Fruit fly (Drosophila melanogaster) whole organism, embryonic: ENCODE measurements around the gene CG10317.

Source experiments
- Bdp1 ChIP-seq: fragments of 200-800 bp; sonication (Bioruptor generic); optimal IDR thresholded peaks from 3 replicates; lab custom pipeline; 2016; ENCODE audit warnings: missing biosample characterization, missing genetic modification characterization
- C15 ChIP-seq: fragments of 200-800 bp; sonication (Bioruptor generic); IDR thresholded peaks from 3 replicates; pipeline ENCODE4 v1.3.6; 2022; ENCODE audit warnings: missing biosample characterization, missing genetic modification characterization
- CG10462 ChIP-seq: fragments of 200-800 bp; sonication (Bioruptor generic); optimal IDR thresholded peaks from 2 replicates; lab custom pipeline; 2016; ENCODE audit warnings: missing biosample characterization, missing genetic modification characterization
- CG12071 ChIP-seq: fragments of 200-800 bp; sonication (Bioruptor generic); optimal IDR thresholded peaks from 3 replicates; lab custom pipeline; 2018; ENCODE audit warnings: missing biosample characterization, mild to moderate bottlenecking, missing genetic modification characterization
- CG12299 ChIP-seq: fragments of 200-800 bp; sonication (Bioruptor generic); optimal IDR thresholded peaks from 2 replicates; lab custom pipeline; 2018; ENCODE audit warnings: missing biosample characterization, mild to moderate bottlenecking, missing genetic modification characterization
- CG14441 ChIP-seq: fragments of 200-800 bp; sonication (Bioruptor generic); IDR thresholded peaks from 2 replicates; pipeline ENCODE4 v1.3.6; 2022; ENCODE audit warnings: missing biosample characterization, missing genetic modification characterization
- CG15696 ChIP-seq: fragments of 200-800 bp; sonication (Bioruptor generic); optimal IDR thresholded peaks from 2 replicates; lab custom pipeline; 2019; ENCODE audit warnings: missing biosample characterization, mild to moderate bottlenecking, missing genetic modification characterization, moderate library complexity
- CG16815 ChIP-seq: fragments of 200-800 bp; sonication (Bioruptor generic); optimal IDR thresholded peaks from 3 replicates; lab custom pipeline; 2017; ENCODE audit warnings: missing biosample characterization, mild to moderate bottlenecking, missing genetic modification characterization
- CG18262 ChIP-seq: fragments of 200-800 bp; optimal IDR thresholded peaks from 3 replicates; lab custom pipeline; 2019; ENCODE audit warnings: missing biosample characterization, mild to moderate bottlenecking, missing genetic modification characterization, moderate library complexity
- CG18599 ChIP-seq: fragments of 200-800 bp; sonication (Bioruptor generic); optimal IDR thresholded peaks from 3 replicates; lab custom pipeline; 2017; ENCODE audit warnings: missing biosample characterization, missing genetic modification characterization, mild to moderate bottlenecking, moderate library complexity, missing genetic modification reagents
- CG3995 ChIP-seq: fragments of 200-800 bp; sonication (Bioruptor generic); optimal IDR thresholded peaks from 3 replicates; lab custom pipeline; 2016; ENCODE audit warnings: missing biosample characterization, missing genetic modification characterization
- CG4730 ChIP-seq: fragments of 200-800 bp; sonication (Bioruptor generic); IDR thresholded peaks from 2 replicates; pipeline ENCODE4 v1.3.6; 2022; ENCODE audit warnings: missing biosample characterization, missing genetic modification characterization
- CG6272 ChIP-seq: fragments of 200-800 bp; sonication (Bioruptor generic); IDR thresholded peaks from 2 replicates; pipeline ENCODE4 v1.3.6; 2022; ENCODE audit warnings: missing biosample characterization, missing genetic modification characterization
- CG7928 ChIP-seq: fragments of 200-800 bp; sonication (Bioruptor generic); optimal IDR thresholded peaks from 2 replicates; lab custom pipeline; 2017; ENCODE audit warnings: missing biosample characterization, mild to moderate bottlenecking, missing genetic modification characterization
- CG8478 ChIP-seq: fragments of >200 bp; optimal IDR thresholded peaks from 2 replicates; lab custom pipeline; 2018
- CG8944 ChIP-seq: fragments of 200-800 bp; sonication (Bioruptor generic); optimal IDR thresholded peaks from 3 replicates; lab custom pipeline; 2016; ENCODE audit warnings: missing biosample characterization, missing genetic modification characterization
- CG9437 ChIP-seq: fragments of 200-800 bp; sonication (Bioruptor generic); optimal IDR thresholded peaks from 2 replicates; lab custom pipeline; 2018; ENCODE audit warnings: missing biosample characterization, mild to moderate bottlenecking, missing genetic modification characterization
- CG9797 ChIP-seq: fragments of 200-800 bp; sonication (Bioruptor generic); optimal IDR thresholded peaks from 3 replicates; lab custom pipeline; 2018; ENCODE audit warnings: missing biosample characterization, mild to moderate bottlenecking, missing genetic modification characterization
- CG9876 ChIP-seq: fragments of 200-800 bp; sonication (Bioruptor generic); optimal IDR thresholded peaks from 2 replicates; lab custom pipeline; 2016; ENCODE audit warnings: missing biosample characterization, missing genetic modification characterization
- CHES-1-like ChIP-seq: fragments of 200-800 bp; sonication (Bioruptor generic); optimal IDR thresholded peaks from 2 replicates; lab custom pipeline; 2016; ENCODE audit warnings: missing biosample characterization, missing genetic modification characterization
- Deaf1 ChIP-seq: fragments of 200-800 bp; optimal IDR thresholded peaks from 3 replicates; lab custom pipeline; 2019; ENCODE audit warnings: missing biosample characterization, mild to moderate bottlenecking, missing genetic modification characterization, moderate library complexity
- Dfd ChIP-seq, 2 experiments: fragments of >200 bp; optimal IDR thresholded peaks; 2 replicates each; lab custom pipeline; 2017; ENCODE audit warnings: missing biosample characterization in 2 of 2, missing genetic modification characterization in 2 of 2
- Dp ChIP-seq: fragments of 200-800 bp; sonication (Bioruptor generic); optimal IDR thresholded peaks from 2 replicates; lab custom pipeline; 2018; ENCODE audit warnings: missing biosample characterization, mild to moderate bottlenecking, missing genetic modification characterization, moderate library complexity
- Drgx ChIP-seq: fragments of 200-800 bp; sonication (Bioruptor generic); IDR thresholded peaks from 2 replicates; pipeline ENCODE4 v1.3.6; 2022; ENCODE audit warnings: missing biosample characterization, missing genetic modification characterization
- Eip74EF ChIP-seq, 2 experiments: fragments of 200-800 bp in 1 of 2; fragments of >200 bp in 1 of 2; sonication (Bioruptor generic) in 1 of 2; optimal IDR thresholded peaks; 2 replicates each; lab custom pipeline; 2017 to 2019; ENCODE audit warnings: missing biosample characterization in 2 of 2, missing genetic modification characterization in 2 of 2, mild to moderate bottlenecking in 1 of 2, moderate library complexity in 1 of 2
- Fer3 ChIP-seq: fragments of 200-800 bp; sonication (Bioruptor generic); optimal IDR thresholded peaks from 2 replicates; lab custom pipeline; 2018; ENCODE audit warnings: missing biosample characterization, mild to moderate bottlenecking, missing genetic modification characterization, moderate library complexity
- Hr51 ChIP-seq, 2 experiments: fragments of 200-800 bp; sonication (Bioruptor generic); optimal IDR thresholded peaks; 2 replicates in 1 of 2; 3 replicates in 1 of 2; lab custom pipeline; 2016 to 2018; ENCODE audit warnings: missing biosample characterization in 2 of 2, missing genetic modification characterization in 2 of 2, mild to moderate bottlenecking in 1 of 2, moderate library complexity in 1 of 2
- MESR4 ChIP-seq: fragments of 200-800 bp; sonication (Bioruptor generic); optimal IDR thresholded peaks from 2 replicates; lab custom pipeline; 2018; ENCODE audit warnings: missing biosample characterization, mild to moderate bottlenecking, missing genetic modification characterization, moderate library complexity
- Six4 ChIP-seq: fragments of 200-800 bp; sonication (Bioruptor generic); optimal IDR thresholded peaks from 2 replicates; lab custom pipeline; 2016; ENCODE audit warnings: missing biosample characterization, missing genetic modification characterization
- cato ChIP-seq: fragments of 200-800 bp; sonication (Bioruptor generic); optimal IDR thresholded peaks from 2 replicates; lab custom pipeline; 2016; ENCODE audit warnings: missing biosample characterization, missing genetic modification characterization, borderline replicate concordance
- dpn ChIP-seq, 2 experiments: fragments of 200-800 bp; sonication (Bioruptor generic); optimal IDR thresholded peaks; 3 replicates each; lab custom pipeline; 2016; ENCODE audit warnings: missing biosample characterization in 2 of 2, missing genetic modification characterization in 2 of 2
- dysf ChIP-seq: fragments of 200-800 bp; sonication (Bioruptor generic); IDR thresholded peaks from 3 replicates; pipeline ENCODE4 v1.3.6; 2022; ENCODE audit warnings: missing biosample characterization, missing genetic modification characterization
- ewg ChIP-seq: fragments of 200-800 bp; sonication (Bioruptor generic); optimal IDR thresholded peaks from 3 replicates; lab custom pipeline; 2017; ENCODE audit warnings: mild to moderate bottlenecking, missing biosample characterization, missing genetic modification reagents, missing genetic modification characterization
- fd3F ChIP-seq: fragments of 200-800 bp; sonication (Bioruptor generic); optimal IDR thresholded peaks from 2 replicates; lab custom pipeline; 2018; ENCODE audit warnings: missing biosample characterization, mild to moderate bottlenecking, missing genetic modification characterization, moderate library complexity
- fd96Cb ChIP-seq: fragments of 200-800 bp; sonication (Bioruptor generic); optimal IDR thresholded peaks from 2 replicates; lab custom pipeline; 2018; ENCODE audit warnings: missing biosample characterization, mild to moderate bottlenecking, missing genetic modification characterization, moderate library complexity
- ftz-f1 ChIP-seq: fragments of 200-800 bp; sonication (Bioruptor generic); optimal IDR thresholded peaks from 2 replicates; lab custom pipeline; 2016; ENCODE audit warnings: missing biosample characterization, missing genetic modification characterization
- gcm ChIP-seq: fragments of 200-800 bp; sonication (Bioruptor generic); optimal IDR thresholded peaks from 2 replicates; lab custom pipeline; 2019; ENCODE audit warnings: missing biosample characterization, mild to moderate bottlenecking, missing genetic modification characterization, moderate library complexity
- ham ChIP-seq: fragments of 200-800 bp; sonication (Bioruptor generic); IDR thresholded peaks from 2 replicates; pipeline ENCODE4 v1.3.6; 2022; ENCODE audit warnings: missing biosample characterization, missing genetic modification characterization
- kah ChIP-seq: fragments of 200-800 bp; sonication (Bioruptor generic); optimal IDR thresholded peaks from 2 replicates; lab custom pipeline; 2018; ENCODE audit warnings: missing biosample characterization, mild to moderate bottlenecking, missing genetic modification characterization
- ken ChIP-seq: fragments of 200-800 bp; sonication (Bioruptor generic); IDR thresholded peaks from 3 replicates; pipeline ENCODE4 v1.3.6; 2022; ENCODE audit warnings: missing biosample characterization, missing genetic modification characterization
- klu ChIP-seq: fragments of 200-800 bp; sonication (Bioruptor generic); IDR thresholded peaks from 2 replicates; pipeline ENCODE4 v1.3.6; 2022; ENCODE audit warnings: missing biosample characterization, missing genetic modification characterization
- knrl ChIP-seq: fragments of 200-800 bp; sonication (Bioruptor generic); IDR thresholded peaks from 3 replicates; pipeline ENCODE4 v1.3.6; 2022; ENCODE audit warnings: missing biosample characterization, missing genetic modification characterization; ENCODE audit not compliant: partially characterized antibody
- lola ChIP-seq, 3 experiments: fragments of >200 bp in 2 of 3; fragments of 200-800 bp in 1 of 3; sonication (Bioruptor generic) in 1 of 3; optimal IDR thresholded peaks; 2 replicates each; lab custom pipeline; 2017 to 2019; ENCODE audit warnings: missing biosample characterization in 3 of 3, missing genetic modification characterization in 3 of 3, mild to moderate bottlenecking in 1 of 3, moderate library complexity in 1 of 3
- luna ChIP-seq: fragments of 200-800 bp; sonication (Bioruptor generic); optimal IDR thresholded peaks from 2 replicates; lab custom pipeline; 2016; ENCODE audit warnings: missing biosample characterization, missing genetic modification characterization
- odd ChIP-seq: fragments of 200-800 bp; sonication (Bioruptor generic); optimal IDR thresholded peaks from 2 replicates; lab custom pipeline; 2017; ENCODE audit warnings: missing biosample characterization, mild to moderate bottlenecking, missing genetic modification characterization
- pfk ChIP-seq: fragments of 200-800 bp; sonication (Bioruptor generic); optimal IDR thresholded peaks from 2 replicates; lab custom pipeline; 2018; ENCODE audit warnings: missing biosample characterization, mild to moderate bottlenecking, missing genetic modification characterization, moderate library complexity
- row ChIP-seq: fragments of 200-800 bp; sonication (Bioruptor generic); IDR thresholded peaks from 3 replicates; pipeline ENCODE4 v1.3.6; 2022; ENCODE audit warnings: missing biosample characterization, missing genetic modification characterization
- run ChIP-seq: fragments of 200-800 bp; sonication (Bioruptor generic); optimal IDR thresholded peaks from 3 replicates; lab custom pipeline; 2018; ENCODE audit warnings: missing biosample characterization, mild to moderate bottlenecking, missing genetic modification characterization
- scrt ChIP-seq: fragments of 200-800 bp; sonication (Bioruptor generic); optimal IDR thresholded peaks from 2 replicates; lab custom pipeline; 2018; ENCODE audit warnings: missing biosample characterization, mild to moderate bottlenecking, missing genetic modification characterization, moderate library complexity
- tup ChIP-seq: fragments of 200-800 bp; sonication (Bioruptor generic); optimal IDR thresholded peaks from 2 replicates; lab custom pipeline; 2016; ENCODE audit warnings: missing biosample characterization, mild to moderate bottlenecking, missing genetic modification characterization, moderate library complexity
- zen ChIP-seq: fragments of 200-800 bp; sonication (Bioruptor generic); optimal IDR thresholded peaks from 3 replicates; lab custom pipeline; 2018; ENCODE audit warnings: missing biosample characterization, mild to moderate bottlenecking, missing genetic modification characterization, moderate library complexity

CG10317 gene

dm6 chr3R:16337053-16337385, 33.3 kb downstream of the CG10317 start (continued):
- TF ChIP-seq Hr51 (GFP tag; optimal IDR thresholded peaks at IDR 0.05; lab: Kevin White, UChicago) (peak; percentile 14 to 54), Eip74EF (GFP tag; optimal IDR thresholded peaks at IDR 0.05; lab: Kevin White, UChicago) (no peak), cato (GFP tag; lab: Kevin White, UChicago) (no peak), Bdp1 (GFP tag; lab: Kevin White, UChicago) (peak; percentile 42), MESR4 (GFP tag; lab: Kevin White, UChicago) (no peak), ken (GFP tag; lab: Robert Waterston, UW) (0 out of 3 replicates have a peak, but pooled peaks have one; percentile 16), CG16815 (peak; percentile 77), lola (GFP tag; optimal IDR thresholded peaks at IDR 0.05; lab: Kevin White, UChicago) (peak in 1 of 3 experiments; percentile 81), CG9797 (GFP tag; lab: Kevin White, UChicago) (no peak), scrt (GFP tag; lab: Kevin White, UChicago) (no peak), odd (no peak), CG8944 (peak; percentile 59), dysf (GFP tag; lab: Robert Waterston, UW) (0 out of 3 replicates have a peak, but pooled peaks have one; percentile 5), ham (no peak), Fer3 (tag; lab: Kevin White, UChicago) (peak; percentile 20), CG3995 (no peak), C15 (no peak), dpn (GFP tag; optimal IDR thresholded peaks at IDR 0.05; lab: Kevin White, UChicago) (peak; percentile 18 to 30), ftz-f1 (GFP tag; lab: Kevin White, UChicago) (no peak), pfk (GFP tag; lab: Kevin White, UChicago) (no peak), CG4730 (GFP tag; lab: Robert Waterston, UW) (peak; percentile 28; the same call in 1 of the 2 replicates), tup (GFP tag; lab: Kevin White, UChicago) (peak; percentile 16), luna (GFP tag; lab: Kevin White, UChicago) (no peak), CG10462 (GFP tag; lab: Kevin White, UChicago) (peak; percentile 36), row (peak; percentile 77), gcm (peak; percentile 66), run (no peak), CG12299 (no peak), ewg (GFP tag; lab: Kevin White, UChicago) (no peak), Deaf1 (tag; lab: Kevin White, UChicago) (no peak), CG18262 (peak; percentile 83), CG8478 (lab: Kevin White, UChicago) (no peak), CHES-1-like (GFP tag; lab: Kevin White, UChicago) (peak; percentile 26), Six4 (peak; percentile 74), CG18599 (GFP tag; lab: Kevin White, UChicago) (no peak), fd96Cb (tag; lab: Kevin White, UChicago) (peak; percentile 66), CG6272 (GFP tag; lab: Robert Waterston, UW) (0 out of 2 replicates have a peak, but pooled peaks have one; percentile 27), Dfd (GFP tag; optimal IDR thresholded peaks at IDR 0.05; lab: Kevin White, UChicago) (no peak), CG14441 (GFP tag; lab: Robert Waterston, UW) (no peak), CG9876 (GFP tag; lab: Kevin White, UChicago) (no peak), zen (tag; lab: Kevin White, UChicago) (peak; percentile 95), kah (no peak), klu (GFP tag; lab: Robert Waterston, UW) (no peak), Dp (no peak), CG12071 (no peak), Drgx (GFP tag; lab: Robert Waterston, UW) (peak; percentile 51; the same call in 1 of the 2 replicates), knrl (no peak), CG15696 (peak; percentile 88), fd3F (GFP tag; lab: Kevin White, UChicago) (no peak), CG9437 (GFP tag; lab: Kevin White, UChicago) (no peak), CG7928 (GFP tag; lab: Kevin White, UChicago) (no peak)
